Fruit fly (Drosophila melanogaster): ENCODE measurements around the gene CG32259.

dm6 chr3L:4088694-4089190 is 19.6 kb downstream of the CG32259 start, which contains the start of gene Gad1:
- TF ChIP-seq toe (GFP tag; optimal IDR thresholded peaks at IDR 0.05) (no peak), CG1620 (GFP tag; optimal IDR thresholded peaks at IDR 0.05) (no peak), CG14711 (tag; optimal IDR thresholded peaks at IDR 0.05) (no peak), CG12768 (GFP tag; optimal IDR thresholded peaks at IDR 0.05) (no peak), Hr96 (GFP tag; optimal IDR thresholded peaks at IDR 0.05) (no peak), kay (GFP tag; ENCODE audit: borderline replicate concordance) (no peak), pad (GFP tag; optimal IDR thresholded peaks at IDR 0.05) (no peak), Mnt (GFP tag; optimal IDR thresholded peaks at IDR 0.05) (no peak)

All from whole organism, adult.